Worm (Caenorhabditis elegans): Measurements from ENCODE around the gene ZK596.3.

Gene ZK596.3

ce11 chrIV:10933777-10934546, 29.8 kb upstream of the ZK596.3 start:
- no peak for TF ChIP-seq lin-13 (tag; optimal IDR thresholded peaks at IDR 0.05)
- TF ChIP-seq unc-62 (GFP tag; optimal IDR thresholded peaks at IDR 0.05): no peak
- TF ChIP-seq unc-39 (tag; optimal IDR thresholded peaks at IDR 0.05): no peak
- TF ChIP-seq zip-8 (tag; optimal IDR thresholded peaks at IDR 0.05): no peak
- TF ChIP-seq mab-5 (tag; optimal IDR thresholded peaks at IDR 0.05): no peak
- no peak for TF ChIP-seq unc-120 (tag; optimal IDR thresholded peaks at IDR 0.05; ENCODE audit: poor library complexity, severe bottlenecking)
- TF ChIP-seq cnd-1 (tag; optimal IDR thresholded peaks at IDR 0.05): no peak
- no peak for TF ChIP-seq bed-3 (GFP tag; optimal IDR thresholded peaks at IDR 0.05)
- no peak for TF ChIP-seq pha-4 (tag; optimal IDR thresholded peaks at IDR 0.05)
- TF ChIP-seq elt-3 (tag; optimal IDR thresholded peaks at IDR 0.05): no peak
- no peak for TF ChIP-seq blmp-1 (tag; optimal IDR thresholded peaks at IDR 0.05)
- TF ChIP-seq tbx-8 (GFP tag; optimal IDR thresholded peaks at IDR 0.05): no peak
- no peak for TF ChIP-seq ham-2 (GFP tag; optimal IDR thresholded peaks at IDR 0.05)
- TF ChIP-seq sem-2 (GFP tag; optimal IDR thresholded peaks at IDR 0.05): no peak
- no peak for TF ChIP-seq mep-1 (tag; optimal IDR thresholded peaks at IDR 0.05)

DNA sequence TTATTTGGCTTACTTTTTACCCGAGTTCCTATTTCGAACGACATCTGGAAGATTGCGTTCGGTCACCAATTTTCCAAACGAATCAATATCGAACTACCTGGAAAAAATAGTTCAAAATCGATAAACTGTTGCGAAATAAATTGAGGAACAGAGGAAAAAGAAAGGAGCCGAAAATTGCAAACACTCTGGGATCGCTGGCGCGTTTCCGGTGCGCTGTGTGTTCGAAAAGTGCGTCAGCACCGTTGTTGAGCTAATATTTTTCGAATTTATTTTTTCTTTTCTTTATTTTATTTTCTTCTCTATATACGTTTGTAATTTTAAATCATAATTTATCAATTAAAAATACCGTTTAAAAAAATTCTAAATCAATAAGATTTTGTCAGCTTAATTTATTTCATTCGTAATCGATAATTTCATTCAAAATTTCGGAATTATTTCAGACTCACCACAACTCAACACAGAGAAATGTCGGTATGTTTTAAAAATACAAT, 28.9 kb upstream of the ZK596.3 start, which contains the start of the genes dnc-1 and lsm-7:
Gene dnc-1 (minus strand): TSS at position 142 of the 491 bp plus-strand sequence.
Gene lsm-7 (plus strand): TSS at position 441 of the 491 bp plus-strand sequence.
- peak; percentile 54 for TF ChIP-seq mep-1 (tag; optimal IDR thresholded peaks at IDR 0.05)
- no peak for TF ChIP-seq lin-13 (tag; optimal IDR thresholded peaks at IDR 0.05)
- TF ChIP-seq ham-2 (GFP tag; optimal IDR thresholded peaks at IDR 0.05): no peak
- no peak for TF ChIP-seq ces-1 (GFP tag; optimal IDR thresholded peaks at IDR 0.05)
- peak; percentile 24 for TF ChIP-seq mls-2 (tag; optimal IDR thresholded peaks at IDR 0.05)
- TF ChIP-seq unc-120 (tag; optimal IDR thresholded peaks at IDR 0.05; ENCODE audit: poor library complexity, severe bottlenecking): peak; percentile 18
- TF ChIP-seq bed-3 (GFP tag; optimal IDR thresholded peaks at IDR 0.05): no peak
- peak; percentile 4 for TF ChIP-seq cnd-1 (tag; optimal IDR thresholded peaks at IDR 0.05)
- peak; percentile 15 for TF ChIP-seq ceh-39 (tag; optimal IDR thresholded peaks at IDR 0.05)
- TF ChIP-seq lsy-2 (tag; optimal IDR thresholded peaks at IDR 0.05): peak; percentile 71

DNA sequence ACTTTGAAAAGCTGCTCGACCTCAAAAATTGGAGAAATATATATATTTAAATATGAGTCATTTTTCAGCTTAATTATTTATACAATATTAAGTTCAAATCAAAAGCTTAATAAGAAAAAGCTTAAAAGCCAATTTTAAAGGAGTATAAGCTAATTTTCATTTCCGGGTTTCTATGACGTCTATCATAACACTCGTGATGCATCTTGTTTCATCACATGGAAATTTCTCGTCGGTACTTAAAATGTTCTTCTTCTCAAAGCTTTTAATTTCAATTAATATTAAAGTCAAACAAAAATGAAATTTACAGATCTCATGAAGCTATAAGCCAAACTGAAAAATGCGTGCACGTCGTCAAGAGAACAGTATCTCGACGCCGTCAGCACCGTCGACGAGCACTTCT, 15.6 kb upstream of the ZK596.3 start, which contains the start of gene rbr-2:
Gene rbr-2 (plus strand): TSS at position 301 of the 400 bp plus-strand sequence.
- no peak for TF ChIP-seq sptf-1 (tag; optimal IDR thresholded peaks at IDR 0.05)
- TF ChIP-seq ceh-39 (tag; optimal IDR thresholded peaks at IDR 0.05): no peak
- no peak for TF ChIP-seq flh-1 (GFP tag; optimal IDR thresholded peaks at IDR 0.05)
- no peak for TF ChIP-seq blmp-1 (tag; optimal IDR thresholded peaks at IDR 0.05)
- TF ChIP-seq unc-39 (tag; optimal IDR thresholded peaks at IDR 0.05): no peak
- no peak for TF ChIP-seq nhr-76 (tag; optimal IDR thresholded peaks at IDR 0.05)
- no peak for TF ChIP-seq drap-1 (GFP tag; optimal IDR thresholded peaks at IDR 0.05)
- no peak for TF ChIP-seq snpc-4 (tag; optimal IDR thresholded peaks at IDR 0.05)

- TF ChIP-seq drap-1 (GFP tag; optimal IDR thresholded peaks at IDR 0.05) (no peak), mab-5 (tag; optimal IDR thresholded peaks at IDR 0.05) (no peak), pha-4 (tag; optimal IDR thresholded peaks at IDR 0.05) (peak; percentile 39), nhr-12 (tag; optimal IDR thresholded peaks at IDR 0.05) (no peak), unc-62 (GFP tag; optimal IDR thresholded peaks at IDR 0.05) (peak; percentile 14), sem-2 (GFP tag; optimal IDR thresholded peaks at IDR 0.05) (no peak), unc-39 (tag; optimal IDR thresholded peaks at IDR 0.05) (no peak), lin-32 (GFP tag; optimal IDR thresholded peaks at IDR 0.05) (no peak), nhr-237 (tag; optimal IDR thresholded peaks at IDR 0.05) (peak; percentile 20), cnd-1 (tag; optimal IDR thresholded peaks at IDR 0.05) (no peak), ceh-43 (GFP tag; optimal IDR thresholded peaks at IDR 0.05) (no peak), nhr-2 (tag; optimal IDR thresholded peaks at IDR 0.05) (no peak), lsy-2 (tag; optimal IDR thresholded peaks at IDR 0.05) (peak; percentile 21), blmp-1 (tag; optimal IDR thresholded peaks at IDR 0.05) (no peak), ces-1 (GFP tag; optimal IDR thresholded peaks at IDR 0.05) (peak; percentile 79), tbx-8 (GFP tag; optimal IDR thresholded peaks at IDR 0.05) (no peak), elt-3 (tag; optimal IDR thresholded peaks at IDR 0.05) (no peak), ham-2 (GFP tag; optimal IDR thresholded peaks at IDR 0.05) (no peak), M03D4.4 (tag; optimal IDR thresholded peaks at IDR 0.05) (peak; percentile 30), ceh-39 (tag; optimal IDR thresholded peaks at IDR 0.05) (peak; percentile 32), lin-13 (tag; optimal IDR thresholded peaks at IDR 0.05) (no peak), nhr-28 (tag; optimal IDR thresholded peaks at IDR 0.05) (no peak), mep-1 (tag; optimal IDR thresholded peaks at IDR 0.05) (peak; percentile 40), snpc-4 (tag; optimal IDR thresholded peaks at IDR 0.05) (no peak), ceh-83 (GFP tag; optimal IDR thresholded peaks at IDR 0.05) (no peak), sptf-1 (tag; optimal IDR thresholded peaks at IDR 0.05) (no peak), ztf-11 (tag; optimal IDR thresholded peaks at IDR 0.05) (no peak), hlh-1 (tag; optimal IDR thresholded peaks at IDR 0.05) (peak; percentile 45), flh-1 (GFP tag; optimal IDR thresholded peaks at IDR 0.05) (no peak), elt-1 (tag; optimal IDR thresholded peaks at IDR 0.05; ENCODE audit: borderline replicate concordance, insufficient read depth) (peak; percentile 27), unc-120 (tag; optimal IDR thresholded peaks at IDR 0.05; ENCODE audit: poor library complexity, severe bottlenecking) (peak; percentile 13), mls-2 (tag; optimal IDR thresholded peaks at IDR 0.05) (peak; percentile 48), bed-3 (GFP tag; optimal IDR thresholded peaks at IDR 0.05) (no peak), nhr-76 (tag; optimal IDR thresholded peaks at IDR 0.05) (no peak), zip-8 (tag; optimal IDR thresholded peaks at IDR 0.05) (no peak)
Measured at ce11 chrIV:10918877-10919560, 14.8 kb upstream of the ZK596.3 start.
